Worm (Caenorhabditis elegans) whole organism, L1 larva: Measurements from ENCODE around the gene Y40A1A.2.
A peak's percentile ranks its signal among the peaks of the same experiment; 100 is the strongest.
"Not testable (repeated sequence)": the region's sequence is repeated elsewhere in the genome, so short reads cannot be mapped to it uniquely, and the experiment has no call there.

Experiments
- F16B12.6 ChIP-seq: fragments of 150-350 bp; optimal IDR thresholded peaks from 2 replicates; lab custom pipeline; 2014; ENCODE audit warnings: missing biosample characterization, missing genetic modification characterization
- aly-2 ChIP-seq: fragments of 150-350 bp; optimal IDR thresholded peaks from 2 replicates; lab custom pipeline; 2014; ENCODE audit warnings: missing biosample characterization, missing genetic modification characterization
- ama-1 ChIP-seq: fragments of 150-350 bp; optimal IDR thresholded peaks from 2 replicates; lab custom pipeline; 2014
- blmp-1 ChIP-seq: fragments of 150-350 bp; optimal IDR thresholded peaks from 2 replicates; lab custom pipeline; 2014; ENCODE audit warnings: missing biosample characterization, missing genetic modification characterization
- ceh-63 ChIP-seq: fragments of 200-800 bp; sonication (Bioruptor generic); optimal IDR thresholded peaks from 2 replicates; lab custom pipeline; 2018; ENCODE audit warnings: mild to moderate bottlenecking, missing genetic modification characterization, missing compliant biosample characterization
- ceh-8 ChIP-seq: fragments of 200-800 bp; sonication (Bioruptor generic); optimal IDR thresholded peaks from 2 replicates; lab custom pipeline; 2018; ENCODE audit warnings: mild to moderate bottlenecking, missing genetic modification characterization, moderate library complexity, missing compliant biosample characterization
- ceh-82 ChIP-seq, 3 experiments: fragments of 150-350 bp in 1 of 3; sonication (generic microtip) in 2 of 3; optimal IDR thresholded peaks; 2 replicates each; lab custom pipeline; 2014 to 2017; ENCODE audit warnings: missing biosample characterization in 3 of 3, missing genetic modification characterization in 3 of 3
- dpl-1 ChIP-seq, 3 experiments: fragments of 150-350 bp in 2 of 3; sonication (generic microtip) in 1 of 3; optimal IDR thresholded peaks; 2 replicates each; lab custom pipeline; 2014 to 2017; ENCODE audit warnings: missing biosample characterization in 3 of 3, missing genetic modification characterization in 3 of 3, missing genetic modification reagents in 3 of 3
- egl-13 ChIP-seq: sonication (generic microtip); optimal IDR thresholded peaks from 2 replicates; lab custom pipeline; 2016; ENCODE audit warnings: missing genotype, missing genetic modification reagents, missing genetic modification characterization, missing compliant biosample characterization
- elt-2 ChIP-seq: sonication (generic microtip); optimal IDR thresholded peaks from 2 replicates; lab custom pipeline; 2016; ENCODE audit warnings: missing genetic modification characterization, mild to moderate bottlenecking, inconsistent platforms, missing compliant biosample characterization, missing genetic modification reagents
- elt-3 ChIP-seq, 6 experiments: fragments of 150-350 bp in 1 of 6; sonication (generic microtip); optimal IDR thresholded peaks; 2 replicates each; lab custom pipeline; 2017 to 2018; ENCODE audit warnings: missing biosample characterization in 6 of 6, missing genetic modification characterization in 6 of 6, inconsistent platforms in 1 of 6
- fkh-4 ChIP-seq: sonication (generic microtip); optimal IDR thresholded peaks from 2 replicates; lab custom pipeline; 2016; ENCODE audit warnings: missing compliant biosample characterization, missing genetic modification characterization, borderline replicate concordance
- grh-1 ChIP-seq: fragments of 200-800 bp; sonication (Bioruptor generic); IDR thresholded peaks from 2 replicates; pipeline ENCODE4 v1.3.6; 2022; ENCODE audit warnings: missing genetic modification reagents, missing genetic modification characterization, missing compliant biosample characterization
- irx-1 ChIP-seq: sonication (generic microtip); optimal IDR thresholded peaks from 2 replicates; lab custom pipeline; 2016; ENCODE audit warnings: missing genetic modification characterization, missing compliant biosample characterization
- isw-1 ChIP-seq: fragments of 200-800 bp; sonication (Bioruptor generic); IDR thresholded peaks from 2 replicates; pipeline ENCODE4 v1.3.6; 2022; ENCODE audit warnings: missing genetic modification characterization, missing compliant biosample characterization
- jun-1 ChIP-seq: fragments of 150-350 bp; optimal IDR thresholded peaks from 2 replicates; lab custom pipeline; 2014; ENCODE audit warnings: missing biosample characterization, missing genetic modification reagents, missing genetic modification characterization
- lin-35 ChIP-seq, 2 experiments: fragments of 150-350 bp; optimal IDR thresholded peaks; 2 replicates each; lab custom pipeline; 2014; ENCODE audit warnings: missing biosample characterization in 2 of 2, missing genetic modification characterization in 2 of 2, missing genetic modification reagents in 2 of 2
- lir-3 ChIP-seq: sonication (generic microtip); optimal IDR thresholded peaks from 2 replicates; lab custom pipeline; 2016; ENCODE audit warnings: mild to moderate bottlenecking, missing genetic modification characterization, moderate library complexity, missing compliant biosample characterization; ENCODE audit not compliant: poor library complexity
- mab-9 ChIP-seq: fragments of 200-800 bp; sonication (Bioruptor generic); IDR thresholded peaks from 2 replicates; pipeline ENCODE4 v1.3.6; 2022; ENCODE audit warnings: missing genetic modification reagents, missing genetic modification characterization, missing compliant biosample characterization
- mef-2 ChIP-seq: fragments of 150-350 bp; optimal IDR thresholded peaks from 2 replicates; lab custom pipeline; 2014; ENCODE audit warnings: missing biosample characterization, missing genetic modification characterization
- nhr-19 ChIP-seq: fragments of 200-800 bp; sonication (Bioruptor generic); conservative IDR thresholded peaks from 2 replicates; pipeline ENCODE4 v1.3.6; 2022; ENCODE audit warnings: missing genetic modification characterization, missing compliant biosample characterization
- nhr-47 ChIP-seq: sonication (generic microtip); optimal IDR thresholded peaks from 2 replicates; lab custom pipeline; 2016; ENCODE audit warnings: mild to moderate bottlenecking, missing genetic modification characterization, moderate library complexity, missing compliant biosample characterization
- nhr-71 ChIP-seq: sonication (generic microtip); optimal IDR thresholded peaks from 2 replicates; lab custom pipeline; 2016; ENCODE audit warnings: mild to moderate bottlenecking, missing genetic modification characterization, moderate library complexity, missing compliant biosample characterization
- nhr-77 ChIP-seq: fragments of 150-350 bp; optimal IDR thresholded peaks from 2 replicates; lab custom pipeline; 2014; ENCODE audit warnings: missing biosample characterization, missing genetic modification characterization
- nhr-85 ChIP-seq: sonication (generic microtip); peaks from one replicate; lab custom pipeline; 2016; ENCODE audit warnings: missing genetic modification characterization, inconsistent platforms, missing compliant biosample characterization
- nhr-90 ChIP-seq: sonication (generic microtip); optimal IDR thresholded peaks from 2 replicates; lab custom pipeline; 2016; ENCODE audit warnings: mild to moderate bottlenecking, missing genetic modification characterization, missing compliant biosample characterization; ENCODE audit not compliant: poor library complexity
- rnt-1 ChIP-seq: sonication (generic microtip); optimal IDR thresholded peaks from 2 replicates; lab custom pipeline; 2016; ENCODE audit warnings: mild to moderate bottlenecking, missing genetic modification characterization, moderate library complexity, missing compliant biosample characterization
- skn-1 ChIP-seq: fragments of 150-350 bp; optimal IDR thresholded peaks from 2 replicates; lab custom pipeline; 2014; ENCODE audit warnings: missing biosample characterization, missing genetic modification characterization
- snu-23 ChIP-seq: sonication (generic microtip); optimal IDR thresholded peaks from 2 replicates; lab custom pipeline; 2016; ENCODE audit warnings: missing genetic modification characterization, missing compliant biosample characterization
- sptf-1 ChIP-seq: fragments of 150-350 bp; optimal IDR thresholded peaks from 2 replicates; lab custom pipeline; 2014; ENCODE audit warnings: missing biosample characterization, missing genetic modification characterization
- swsn-7 ChIP-seq: sonication (generic microtip); optimal IDR thresholded peaks from 2 replicates; lab custom pipeline; 2016; ENCODE audit warnings: missing genetic modification characterization, missing compliant biosample characterization
- tbx-2 ChIP-seq: sonication (generic microtip); optimal IDR thresholded peaks from 2 replicates; lab custom pipeline; 2016; ENCODE audit warnings: missing genetic modification characterization, missing compliant biosample characterization
- unc-86 ChIP-seq: sonication (generic microtip); optimal IDR thresholded peaks from 2 replicates; lab custom pipeline; 2016; ENCODE audit warnings: missing genetic modification characterization, missing compliant biosample characterization
- vab-15 ChIP-seq: sonication (generic microtip); optimal IDR thresholded peaks from 2 replicates; lab custom pipeline; 2017; ENCODE audit warnings: missing genotype, mild to moderate bottlenecking, missing genetic modification characterization, missing compliant biosample characterization
- zip-4 ChIP-seq: fragments of 200-800 bp; sonication (Bioruptor generic); optimal IDR thresholded peaks from 2 replicates; lab custom pipeline; 2018; ENCODE audit warnings: mild to moderate bottlenecking, missing genetic modification characterization, moderate library complexity, missing compliant biosample characterization
- ztf-11 ChIP-seq, 2 experiments: sonication (generic microtip); optimal IDR thresholded peaks; 2 replicates each; lab custom pipeline; 2016 to 2017; ENCODE audit warnings: missing genetic modification characterization in 2 of 2, missing biosample characterization in 1 of 2, missing compliant biosample characterization in 1 of 2

Y40A1A.2 gene

ce11 chrX:2021558-2021957, 31.0 kb downstream of the Y40A1A.2 start:
- peak in 1 of 2 experiments; percentile 31 for TF ChIP-seq lin-35 (GFP tag; optimal IDR thresholded peaks at IDR 0.05; lab: Kevin White, UChicago)
- TF ChIP-seq nhr-71 (tag; lab: Kevin White, UChicago) = peak; percentile 4
- TF ChIP-seq aly-2 (tag; lab: Kevin White, UChicago) = no peak
- TF ChIP-seq F16B12.6 (tag; lab: Kevin White, UChicago) = no peak
- peak; percentile 51 for TF ChIP-seq elt-2 (tag; lab: Kevin White, UChicago)
- TF ChIP-seq ama-1 (lab: Kevin White, UChicago) = no peak

ce11 chrX:2025405-2025804, 34.9 kb downstream of the Y40A1A.2 start:
- peak; percentile 17 for TF ChIP-seq elt-2 (tag; lab: Kevin White, UChicago)

ce11 chrX:2026342-2026741, 35.8 kb downstream of the Y40A1A.2 start, which contains the start of gene Y102A11A.2:
Gene Y102A11A.2, plus strand, starts transcription at chrX:2026642.
- not testable (repeated sequence) for TF ChIP-seq zip-4 (GFP tag; lab: Kevin White, UChicago); fkh-4 (tag; lab: Kevin White, UChicago); swsn-7

ce11 chrX:2030871-2031270, 40.3 kb downstream of the Y40A1A.2 start:
- TF ChIP-seq egl-13 (tag; lab: Kevin White, UChicago) (no peak), vab-15 (tag; lab: Kevin White, UChicago) (no peak), ceh-82 (tag; optimal IDR thresholded peaks at IDR 0.05; lab: Kevin White, UChicago) (no peak), nhr-90 (tag; lab: Kevin White, UChicago) (no peak), ceh-63 (GFP tag; lab: Kevin White, UChicago) (no peak), isw-1 (GFP tag; lab: Robert Waterston, UW) (no peak), grh-1 (GFP tag; lab: Robert Waterston, UW) (no peak), lir-3 (tag; lab: Kevin White, UChicago) (no peak), unc-86 (tag; lab: Kevin White, UChicago) (no peak), skn-1 (tag; lab: Kevin White, UChicago) (no peak), jun-1 (no peak), mab-9 (GFP tag; lab: Robert Waterston, UW) (no peak)

ce11 chrX:2031414-2031813, 40.9 kb downstream of the Y40A1A.2 start, which contains the start of gene Y102A11A.5:
Gene Y102A11A.5, minus strand, starts transcription at chrX:2031588.
- TF ChIP-seq skn-1 (tag; lab: Kevin White, UChicago) (no peak), ztf-11 (tag; optimal IDR thresholded peaks at IDR 0.05; lab: Kevin White, UChicago) (no peak), snu-23 (GFP tag; lab: Kevin White, UChicago) (no peak), irx-1 (tag; lab: Kevin White, UChicago) (no peak), tbx-2 (tag; lab: Kevin White, UChicago) (no peak), elt-3 (tag; optimal IDR thresholded peaks at IDR 0.05; lab: Kevin White, UChicago) (peak in 1 of 6 experiments; percentile 17), ceh-8 (GFP tag; lab: Kevin White, UChicago) (no peak), mef-2 (tag; lab: Kevin White, UChicago) (no peak), sptf-1 (tag; lab: Kevin White, UChicago) (no peak), fkh-4 (tag; lab: Kevin White, UChicago) (no peak), ama-1 (lab: Kevin White, UChicago) (no peak), nhr-47 (no peak), mab-9 (GFP tag; lab: Robert Waterston, UW) (no peak), swsn-7 (no peak), nhr-77 (tag; lab: Kevin White, UChicago) (no peak), F16B12.6 (tag; lab: Kevin White, UChicago) (no peak), blmp-1 (tag; lab: Kevin White, UChicago) (peak; percentile 96), nhr-71 (tag; lab: Kevin White, UChicago) (no peak), unc-86 (tag; lab: Kevin White, UChicago) (no peak), rnt-1 (tag; lab: Kevin White, UChicago) (no peak), nhr-85 (tag; lab: Kevin White, UChicago) (peak; percentile 7), aly-2 (tag; lab: Kevin White, UChicago) (no peak), nhr-19 (no peak), dpl-1 (GFP tag; optimal IDR thresholded peaks at IDR 0.05; lab: Kevin White, UChicago) (no peak)
